Fruit fly (Drosophila melanogaster) Kc167 (cell line): ENCODE results near the gene CG10793.

Experiments
- Myc ChIP-seq: fragments of >200 bp; optimal IDR thresholded peaks from 2 replicates; lab custom pipeline; 2017; ENCODE audit warnings: missing external identifiers
- Sin3A ChIP-seq: fragments of >200 bp; optimal IDR thresholded peaks from 2 replicates; lab custom pipeline; 2018; ENCODE audit warnings: missing external identifiers
- h ChIP-seq: fragments of >200 bp; optimal IDR thresholded peaks from 3 replicates; lab custom pipeline; 2018; ENCODE audit warnings: missing external identifiers
- insv ChIP-seq: fragments of >200 bp; optimal IDR thresholded peaks from 3 replicates; lab custom pipeline; 2018; ENCODE audit warnings: missing external identifiers
- psq ChIP-seq: fragments of >200 bp; optimal IDR thresholded peaks from 2 replicates; lab custom pipeline; 2017; ENCODE audit warnings: missing external identifiers
- ttk ChIP-seq: sonication (Bioruptor generic); optimal IDR thresholded peaks from 2 replicates; lab custom pipeline; 2017; ENCODE audit warnings: missing external identifiers

The CG10793 gene

DNA sequence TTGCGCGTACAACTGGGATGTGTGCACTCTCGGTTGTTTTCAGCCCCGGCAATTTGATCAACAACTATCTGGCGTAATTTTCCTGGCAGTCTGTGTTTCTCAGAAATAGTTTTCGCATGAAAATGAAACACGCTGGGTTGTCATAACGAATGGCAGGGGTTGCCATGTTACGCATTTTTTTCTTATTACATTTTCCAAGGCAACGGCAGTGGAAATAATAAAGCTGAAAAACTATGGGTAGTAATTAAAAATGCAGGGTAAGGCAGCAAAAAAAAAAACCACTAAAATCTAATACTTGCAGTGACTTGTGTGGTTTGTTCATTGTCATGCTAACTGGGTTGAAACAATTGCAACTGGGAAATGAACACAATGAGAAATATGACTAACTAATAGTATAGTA is at the start of gene CG10793:
CG10793 (minus strand) TSS at position 101 of the 400 bp plus-strand sequence.
- TF ChIP-seq psq (lab: Kevin White, UChicago), result no peak

DNA sequence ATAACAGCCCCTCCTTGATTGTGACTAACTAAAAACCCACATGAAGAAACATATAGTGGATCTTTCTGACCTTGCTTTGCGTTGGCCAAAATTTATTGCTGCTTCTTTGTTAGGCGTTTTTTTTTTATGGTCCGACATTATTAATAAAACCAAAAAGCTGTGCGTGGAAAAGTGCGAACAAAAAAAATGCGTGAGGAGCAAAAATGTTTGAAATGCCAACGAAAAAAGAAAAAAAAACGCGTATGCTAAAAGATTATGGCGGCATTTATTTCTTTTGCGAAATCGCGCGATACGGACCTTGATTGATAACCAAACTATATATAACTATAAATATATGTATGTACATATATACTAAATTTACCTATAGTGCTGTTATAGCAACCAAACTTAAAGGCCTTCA is 49.4 kb upstream of the CG10793 start:
- TF ChIP-seq Myc (lab: Kevin White, UChicago) (no peak), psq (lab: Kevin White, UChicago) (no peak)

DNA sequence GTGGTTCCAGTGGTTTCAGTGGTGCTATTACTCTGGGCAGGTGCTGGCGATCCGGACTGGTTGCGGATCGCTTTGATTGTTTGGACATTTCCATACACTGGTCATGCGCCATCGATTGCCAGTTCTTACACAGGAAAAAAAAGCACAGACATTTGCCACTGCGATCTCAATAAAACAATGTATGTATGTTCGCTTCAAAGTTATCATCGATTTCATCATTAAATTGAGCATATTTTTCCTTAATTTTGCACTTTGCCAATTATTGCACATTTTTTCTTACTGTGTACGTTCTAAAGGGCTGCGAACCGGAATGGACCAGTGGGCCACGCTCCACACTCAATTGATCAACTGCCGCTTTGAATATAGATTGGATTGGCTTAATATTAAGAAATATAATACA is 47.5 kb upstream of the CG10793 start:
- TF ChIP-seq Myc (lab: Kevin White, UChicago) (no peak), Sin3A (lab: Kevin White, UChicago) (no peak), psq (lab: Kevin White, UChicago) (no peak), h (no peak), ttk (lab: Kevin White, UChicago) (no peak), insv (lab: Kevin White, UChicago) (no peak)

DNA sequence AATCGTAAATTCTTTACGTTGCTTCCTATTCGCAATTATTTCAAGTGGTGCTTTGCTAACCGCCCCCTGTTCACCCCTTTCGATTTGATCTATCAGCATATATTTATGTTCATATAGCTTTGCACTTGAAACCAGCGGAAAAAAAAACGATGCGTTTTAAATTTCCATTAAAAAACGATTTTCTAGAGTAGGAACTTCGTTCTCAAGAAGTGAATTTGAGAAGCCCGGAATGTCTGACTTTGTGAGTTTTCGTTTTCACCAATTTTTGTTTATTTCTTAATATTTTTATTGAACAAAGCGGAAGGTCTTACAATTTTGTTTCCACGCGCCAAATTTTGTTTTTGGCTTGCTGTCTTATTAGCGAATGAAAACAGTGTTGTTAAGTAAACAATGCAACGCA is 46.2 kb upstream of the CG10793 start:
- no peak for TF ChIP-seq Sin3A (lab: Kevin White, UChicago)
- TF ChIP-seq psq (lab: Kevin White, UChicago), result no peak
- TF ChIP-seq ttk (lab: Kevin White, UChicago), result no peak

DNA sequence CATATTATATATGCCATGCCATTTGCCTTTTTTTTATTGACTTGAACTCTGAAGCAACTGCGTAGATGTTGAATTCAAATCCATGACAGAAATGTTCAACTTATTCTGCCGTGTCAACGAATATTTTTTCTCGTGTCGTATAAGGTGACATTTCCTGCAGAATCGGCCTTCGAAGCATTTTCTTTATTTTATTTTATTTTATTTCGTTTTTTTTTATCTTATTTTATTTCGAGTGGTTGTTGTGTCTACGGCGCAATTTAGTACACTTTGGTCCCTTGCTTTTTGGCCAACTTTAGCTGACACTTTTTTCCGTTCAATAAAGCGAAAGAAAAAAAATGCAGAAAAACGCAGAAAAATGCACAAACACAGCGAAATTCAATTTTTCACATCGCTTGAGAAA is 45.5 kb upstream of the CG10793 start:
- TF ChIP-seq psq (lab: Kevin White, UChicago), result no peak
- no peak for TF ChIP-seq Sin3A (lab: Kevin White, UChicago)
- TF ChIP-seq Myc (lab: Kevin White, UChicago), result no peak
- TF ChIP-seq insv (lab: Kevin White, UChicago), result no peak
- no peak for TF ChIP-seq ttk (lab: Kevin White, UChicago)
- no peak for TF ChIP-seq h

DNA sequence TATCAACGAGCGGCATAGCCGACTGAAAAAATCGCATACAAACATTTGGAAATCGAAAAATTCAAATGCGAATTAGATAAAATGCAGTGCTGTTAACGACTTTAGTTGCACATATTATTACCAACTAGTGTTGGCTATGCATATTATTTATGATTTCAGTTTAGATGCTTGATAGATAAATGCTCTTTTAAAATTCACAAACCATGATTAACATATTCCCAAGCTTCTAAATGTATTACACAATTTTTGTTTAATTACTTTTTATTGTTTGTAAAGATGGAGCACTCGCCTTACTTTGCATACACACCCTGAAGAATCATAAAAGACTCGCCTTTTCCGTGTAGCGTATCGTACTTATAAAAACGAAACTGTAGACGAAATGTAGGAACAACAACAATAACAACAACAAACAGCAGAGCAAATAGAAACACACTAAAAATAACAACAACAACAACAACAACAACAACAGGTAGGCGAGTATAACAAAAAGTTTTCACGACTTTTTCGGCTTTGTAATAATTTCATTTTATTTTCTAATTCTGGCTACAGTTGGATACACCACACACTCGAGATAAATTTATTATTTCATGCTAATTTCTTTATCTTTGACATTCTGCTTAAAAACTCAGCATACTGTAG is 44.4 kb upstream of the CG10793 start:
- no peak for TF ChIP-seq h
- no peak for TF ChIP-seq ttk (lab: Kevin White, UChicago)
- TF ChIP-seq insv (lab: Kevin White, UChicago), result no peak
- TF ChIP-seq Myc (lab: Kevin White, UChicago), result no peak
- no peak for TF ChIP-seq psq (lab: Kevin White, UChicago)
- TF ChIP-seq Sin3A (lab: Kevin White, UChicago), result no peak

DNA sequence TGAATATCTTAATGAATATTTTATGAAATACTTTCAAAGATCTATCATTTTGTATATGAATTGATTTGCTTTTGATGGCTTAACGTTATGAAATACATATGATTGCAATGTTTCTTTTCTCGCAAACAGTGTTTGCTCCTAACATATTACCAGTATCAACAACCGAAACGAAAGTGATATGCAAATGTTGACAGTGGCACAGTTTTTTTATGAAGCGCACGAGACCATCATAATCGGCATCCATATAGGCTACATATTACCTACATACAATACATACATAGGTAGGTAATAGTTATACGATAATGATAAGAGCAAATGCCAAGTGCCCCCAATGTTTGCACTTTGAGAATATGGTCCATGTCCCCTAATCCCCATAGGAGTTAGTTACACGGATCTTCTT is 42.7 kb upstream of the CG10793 start:
- TF ChIP-seq insv (lab: Kevin White, UChicago), result no peak
- no peak for TF ChIP-seq h
- no peak for TF ChIP-seq ttk (lab: Kevin White, UChicago)
- no peak for TF ChIP-seq Sin3A (lab: Kevin White, UChicago)
- no peak for TF ChIP-seq psq (lab: Kevin White, UChicago)
- TF ChIP-seq Myc (lab: Kevin White, UChicago), result no peak

DNA sequence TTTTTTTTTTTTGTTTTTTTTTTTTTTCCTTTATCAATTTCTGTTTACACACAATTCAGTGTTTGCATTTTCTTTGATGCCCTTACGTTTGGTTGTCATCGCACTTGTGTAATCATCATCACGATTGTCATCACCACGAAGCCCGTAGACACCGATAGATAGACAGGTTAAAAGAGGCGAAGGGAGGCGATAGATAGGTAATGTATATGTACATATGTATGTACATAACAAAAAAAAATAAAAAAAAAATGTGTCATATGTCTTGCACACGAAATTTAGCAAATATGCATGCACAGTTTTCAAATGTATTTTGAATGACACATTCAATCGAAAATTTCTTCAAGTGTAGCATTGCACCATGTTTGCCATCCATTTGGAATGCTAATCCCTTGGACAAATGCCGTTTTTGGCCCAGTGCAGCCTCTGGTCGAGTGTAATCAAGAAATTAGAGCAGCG is 41.5 kb upstream of the CG10793 start:
- no peak for TF ChIP-seq insv (lab: Kevin White, UChicago)
- TF ChIP-seq ttk (lab: Kevin White, UChicago), result no peak
- TF ChIP-seq psq (lab: Kevin White, UChicago), result no peak
- no peak for TF ChIP-seq Myc (lab: Kevin White, UChicago)
- no peak for TF ChIP-seq Sin3A (lab: Kevin White, UChicago)
- TF ChIP-seq h, result no peak

DNA sequence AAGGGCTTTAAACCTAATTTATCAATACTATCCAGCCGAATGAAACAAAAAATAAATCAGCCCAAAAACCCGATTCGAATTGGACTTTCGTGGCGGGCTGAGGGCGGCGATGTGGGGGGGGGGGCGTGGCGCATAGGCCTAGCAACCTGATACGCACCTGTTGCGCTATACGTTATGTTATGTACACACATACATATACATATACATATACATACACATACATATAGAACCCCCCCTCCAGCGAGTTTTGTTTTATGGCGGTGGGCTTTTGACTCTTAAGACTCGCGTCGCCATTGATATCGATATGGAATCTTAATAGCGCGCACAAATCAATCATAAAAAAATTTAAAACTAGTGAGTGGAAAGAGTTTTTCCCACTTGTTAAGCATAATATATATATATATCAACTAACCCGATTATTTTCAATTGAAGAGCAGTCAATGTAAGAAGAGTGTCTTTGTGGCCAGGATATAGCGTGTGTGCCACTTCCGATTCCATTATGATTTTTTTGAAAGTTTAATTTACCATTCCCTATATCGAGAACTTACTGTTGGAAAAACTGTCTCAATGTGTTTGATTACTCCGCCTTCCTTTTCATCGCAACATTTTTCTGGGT is 40.8 kb upstream of the CG10793 start:
- TF ChIP-seq psq (lab: Kevin White, UChicago) (no peak), h (no peak)

DNA sequence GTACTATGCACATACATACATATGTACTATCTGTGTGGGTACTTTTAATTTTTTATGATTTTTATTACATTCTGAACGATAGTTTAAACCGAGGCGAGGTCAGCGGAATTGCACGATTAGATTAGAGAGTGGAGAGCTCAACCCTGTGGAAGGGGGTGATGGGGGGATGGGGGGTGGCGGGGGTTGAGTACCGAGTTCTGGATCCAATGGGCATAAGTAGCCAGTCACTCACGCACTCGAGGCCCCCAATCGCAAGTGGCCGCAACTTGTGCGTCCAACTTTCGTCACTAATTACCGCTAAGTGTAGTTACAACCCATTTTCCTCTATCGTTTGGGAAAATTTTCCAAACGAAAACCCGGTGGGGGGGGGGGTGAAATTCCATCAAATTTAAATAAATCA is 40.1 kb upstream of the CG10793 start:
- no peak for TF ChIP-seq psq (lab: Kevin White, UChicago)
- no peak for TF ChIP-seq ttk (lab: Kevin White, UChicago)
- TF ChIP-seq insv (lab: Kevin White, UChicago), result no peak
- no peak for TF ChIP-seq h
- no peak for TF ChIP-seq Myc (lab: Kevin White, UChicago)
- no peak for TF ChIP-seq Sin3A (lab: Kevin White, UChicago)

DNA sequence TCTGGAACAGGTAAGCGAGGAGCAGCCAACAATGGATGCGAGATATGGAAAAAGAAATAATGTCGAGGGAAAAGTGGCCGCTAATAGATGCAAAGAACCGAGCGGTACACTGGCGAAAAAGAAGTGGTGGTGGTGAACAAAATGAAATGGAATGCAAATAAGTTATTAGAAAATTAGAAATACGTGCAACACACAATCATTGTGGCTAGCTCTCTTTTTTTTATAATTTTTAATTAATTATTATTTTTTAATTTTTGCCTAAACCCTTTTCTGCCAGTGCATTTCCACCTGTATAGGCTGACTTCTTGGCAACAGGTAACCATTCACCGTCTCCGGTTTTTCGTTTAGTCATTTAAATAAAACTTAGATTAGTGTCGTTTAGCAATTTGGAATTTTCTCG is 39.0 kb upstream of the CG10793 start:
- TF ChIP-seq ttk (lab: Kevin White, UChicago) (no peak), insv (lab: Kevin White, UChicago) (no peak), h (no peak), psq (lab: Kevin White, UChicago) (no peak), Sin3A (lab: Kevin White, UChicago) (no peak), Myc (lab: Kevin White, UChicago) (no peak)

DNA sequence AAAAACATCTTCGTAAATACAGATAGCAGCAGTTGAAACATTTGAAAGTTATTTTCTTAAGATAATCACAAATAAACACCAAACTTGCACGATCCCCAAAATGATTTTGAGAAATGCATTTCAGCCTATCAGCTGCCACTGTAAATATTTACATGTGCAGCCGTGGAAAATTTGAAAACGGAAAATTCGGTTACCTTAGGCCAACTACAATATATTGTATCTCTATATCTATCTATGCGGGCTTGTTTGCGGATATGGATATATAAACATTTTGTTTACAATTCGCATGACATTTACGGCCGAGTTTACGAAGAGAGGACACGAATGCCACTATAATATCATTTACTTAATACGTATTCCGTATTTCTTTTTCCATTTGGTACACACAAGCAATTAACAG is 38.2 kb upstream of the CG10793 start:
- no peak for TF ChIP-seq insv (lab: Kevin White, UChicago)
- no peak for TF ChIP-seq Myc (lab: Kevin White, UChicago)
- TF ChIP-seq Sin3A (lab: Kevin White, UChicago), result no peak
- no peak for TF ChIP-seq psq (lab: Kevin White, UChicago)
- no peak for TF ChIP-seq ttk (lab: Kevin White, UChicago)
- TF ChIP-seq h, result no peak

DNA sequence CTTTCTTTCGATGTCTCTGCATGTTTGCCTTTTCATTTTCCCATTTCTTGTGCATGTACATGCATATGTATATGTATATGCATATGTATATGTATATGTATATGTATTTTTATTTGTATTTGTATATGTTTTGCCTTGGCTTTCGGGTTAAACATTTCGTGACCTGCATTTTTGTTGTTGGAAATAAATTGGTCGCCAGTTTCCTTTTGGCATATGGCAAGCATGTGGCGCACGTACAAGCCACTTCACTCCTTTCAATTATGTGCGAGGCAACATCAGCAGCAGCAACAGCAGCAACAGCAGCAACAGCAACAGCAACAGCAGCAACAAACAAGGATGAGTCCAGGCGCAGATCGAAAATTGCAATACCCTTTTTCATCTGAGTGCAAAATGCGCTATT is 35.4 kb upstream of the CG10793 start:
- TF ChIP-seq Sin3A (lab: Kevin White, UChicago), result no peak
- TF ChIP-seq insv (lab: Kevin White, UChicago), result no peak
- no peak for TF ChIP-seq psq (lab: Kevin White, UChicago)
- no peak for TF ChIP-seq h
- no peak for TF ChIP-seq Myc (lab: Kevin White, UChicago)
- TF ChIP-seq ttk (lab: Kevin White, UChicago), result no peak
